Worm (Caenorhabditis elegans): Measurements from ENCODE around the gene Y105C5B.1413.

Gene Y105C5B.1413

ce11 chrIV:16184521-16184920 is at the start of gene Y105C5B.1413:
TSS of gene Y105C5B.1413 (minus strand) at chrIV:16184621.
- TF ChIP-seq pha-2 (tag; optimal IDR thresholded peaks at IDR 0.05) (no peak), gmeb-2 (tag; optimal IDR thresholded peaks at IDR 0.05) (no peak), T23F11.4 (GFP tag; optimal IDR thresholded peaks at IDR 0.05) (no peak), ahr-1 (tag; optimal IDR thresholded peaks at IDR 0.05) (no peak), hlh-30 (tag; optimal IDR thresholded peaks at IDR 0.05; ENCODE audit: insufficient read depth) (no peak), ceh-30 (tag; optimal IDR thresholded peaks at IDR 0.05) (no peak), odd-2 (tag; optimal IDR thresholded peaks at IDR 0.05) (no peak), ceh-22 (tag; optimal IDR thresholded peaks at IDR 0.05) (no peak), madf-2 (tag; optimal IDR thresholded peaks at IDR 0.05) (no peak), ceh-19 (GFP tag; optimal IDR thresholded peaks at IDR 0.05) (no peak), dve-1 (tag; optimal IDR thresholded peaks at IDR 0.05) (no peak), ceh-45 (GFP tag; IDR thresholded peaks at IDR 0.05) (no peak), elt-4 (tag; optimal IDR thresholded peaks at IDR 0.05) (no peak)

ce11 chrIV:16233028-16233427 is 48.6 kb upstream of the Y105C5B.1413 start, which contains the start of the genes hpa-1 and irld-39:
TSS of gene hpa-1 (minus strand) at chrIV:16233128.
TSS of gene irld-39 (plus strand) at chrIV:16233148.
- TF ChIP-seq T23F11.4 (GFP tag; optimal IDR thresholded peaks at IDR 0.05): no peak
- no peak for TF ChIP-seq ceh-30 (tag; optimal IDR thresholded peaks at IDR 0.05)
- no peak for TF ChIP-seq sox-4 (tag; optimal IDR thresholded peaks at IDR 0.05)

ce11 chrIV:16230464-16230863 is 46.0 kb upstream of the Y105C5B.1413 start:
- TF ChIP-seq unc-86 (tag; optimal IDR thresholded peaks at IDR 0.05): no peak
- no peak for TF ChIP-seq gmeb-2 (tag; optimal IDR thresholded peaks at IDR 0.05)
- TF ChIP-seq K02D7.2 (tag; optimal IDR thresholded peaks at IDR 0.05): no peak
- no peak for TF ChIP-seq ahr-1 (tag; optimal IDR thresholded peaks at IDR 0.05)
- TF ChIP-seq lim-6 (tag; optimal IDR thresholded peaks at IDR 0.05): no peak
- TF ChIP-seq C08G9.2 (tag; optimal IDR thresholded peaks at IDR 0.05): no peak
- TF ChIP-seq ceh-34 (tag; optimal IDR thresholded peaks at IDR 0.05): no peak
- TF ChIP-seq ceh-48 (tag; optimal IDR thresholded peaks at IDR 0.05): no peak
- TF ChIP-seq unc-42 (tag; optimal IDR thresholded peaks at IDR 0.05): no peak
- no peak for TF ChIP-seq pax-1 (tag; optimal IDR thresholded peaks at IDR 0.05)
- no peak for TF ChIP-seq ceh-6 (GFP tag; optimal IDR thresholded peaks at IDR 0.05)
- TF ChIP-seq npax-4 (tag; optimal IDR thresholded peaks at IDR 0.05): no peak
- no peak for TF ChIP-seq nhr-232 (tag; optimal IDR thresholded peaks at IDR 0.05)
- TF ChIP-seq ama-1 (optimal IDR thresholded peaks at IDR 0.05): no peak
- no peak for TF ChIP-seq hlh-30 (tag; optimal IDR thresholded peaks at IDR 0.05; ENCODE audit: insufficient read depth)
- no peak for TF ChIP-seq C38D4.7 (GFP tag; optimal IDR thresholded peaks at IDR 0.05)
- no peak for TF ChIP-seq T23F11.4 (GFP tag; optimal IDR thresholded peaks at IDR 0.05)
- no peak for TF ChIP-seq dmd-4 (tag; optimal IDR thresholded peaks at IDR 0.05; ENCODE audit: borderline replicate concordance)
- no peak for TF ChIP-seq ceh-19 (GFP tag; optimal IDR thresholded peaks at IDR 0.05)

ce11 chrIV:16225747-16226146 is 41.3 kb upstream of the Y105C5B.1413 start, which contains the start of gene H25K10.4:
TSS of gene H25K10.4 (plus strand) at chrIV:16226047.
- TF ChIP-seq rnt-1 (tag; optimal IDR thresholded peaks at IDR 0.05) (no peak), nfya-1 (tag; optimal IDR thresholded peaks at IDR 0.05) (no peak), tbx-2 (tag; optimal IDR thresholded peaks at IDR 0.05) (no peak), unc-3 (GFP tag; conservative IDR thresholded peaks at IDR 0.05) (no peak), unc-3 (tag; optimal IDR thresholded peaks at IDR 0.05) (no peak), ref-2 (tag; optimal IDR thresholded peaks at IDR 0.05) (no peak), ceh-30 (tag; optimal IDR thresholded peaks at IDR 0.05) (no peak), unc-86 (tag; optimal IDR thresholded peaks at IDR 0.05) (no peak), ceh-9 (tag; optimal IDR thresholded peaks at IDR 0.05) (no peak), pros-1 (tag; optimal IDR thresholded peaks at IDR 0.05) (no peak), fkh-6 (tag; optimal IDR thresholded peaks at IDR 0.05) (no peak), hlh-8 (tag; optimal IDR thresholded peaks at IDR 0.05) (no peak), syd-9 (tag; optimal IDR thresholded peaks at IDR 0.05) (no peak), eyg-1 (tag; optimal IDR thresholded peaks at IDR 0.05) (no peak), hlh-13 (GFP tag; optimal IDR thresholded peaks at IDR 0.05) (no peak), fax-1 (tag; optimal IDR thresholded peaks at IDR 0.05) (no peak), sox-2 (GFP tag; IDR thresholded peaks at IDR 0.05) (no peak)
